Worm (Caenorhabditis elegans) whole organism, L1 larva: ENCODE measurements around the gene Y38F1A.8.

Experiments used
- ces-1 ChIP-seq: fragments of 150-350 bp; optimal IDR thresholded peaks from 2 replicates; lab custom pipeline; 2014; ENCODE audit warnings: missing biosample characterization, missing genetic modification reagents, missing genetic modification characterization
- fos-1 ChIP-seq: fragments of 150-350 bp; optimal IDR thresholded peaks from 2 replicates; lab custom pipeline; 2014; ENCODE audit warnings: missing biosample characterization, missing genetic modification characterization
- lsy-2 ChIP-seq, 2 experiments: fragments of 150-350 bp; optimal IDR thresholded peaks; 2 replicates each; lab custom pipeline; 2014; ENCODE audit warnings: missing biosample characterization in 2 of 2, missing genetic modification characterization in 2 of 2
- mab-9 ChIP-seq: fragments of 200-800 bp; sonication (Bioruptor generic); IDR thresholded peaks from 2 replicates; pipeline ENCODE4 v1.3.6; 2022; ENCODE audit warnings: missing genetic modification reagents, missing genetic modification characterization, missing compliant biosample characterization
- nhr-237 ChIP-seq: fragments of 150-350 bp; optimal IDR thresholded peaks from 2 replicates; lab custom pipeline; 2014; ENCODE audit warnings: missing biosample characterization, missing genetic modification characterization
- nhr-28 ChIP-seq: fragments of 150-350 bp; optimal IDR thresholded peaks from 2 replicates; lab custom pipeline; 2014; ENCODE audit warnings: missing biosample characterization, missing genetic modification characterization
- skn-1 ChIP-seq: fragments of 150-350 bp; optimal IDR thresholded peaks from 2 replicates; lab custom pipeline; 2014; ENCODE audit warnings: missing biosample characterization, missing genetic modification characterization

ce11 chrII:12966274-12966673 is 34.4 kb downstream of the Y38F1A.8 start:
- TF ChIP-seq nhr-237 = no peak
- TF ChIP-seq skn-1 (tag; lab: Kevin White, UChicago) = no peak
- no peak for TF ChIP-seq mab-9 (GFP tag; lab: Robert Waterston, UW)
- TF ChIP-seq fos-1 = no peak
- no peak for TF ChIP-seq nhr-28 (tag; lab: Kevin White, UChicago)
- TF ChIP-seq lsy-2 (tag; optimal IDR thresholded peaks at IDR 0.05; lab: Kevin White, UChicago) = no peak
- no peak for TF ChIP-seq ces-1
